Fruit fly (Drosophila melanogaster) whole organism, embryonic: ENCODE results near the gene CG46458.

Experiments used
- CG32767 ChIP-seq: fragments of 200-800 bp; sonication (Bioruptor generic); IDR thresholded peaks from 2 replicates; pipeline ENCODE4 v1.3.6; 2022; ENCODE audit warnings: missing biosample characterization, missing genetic modification characterization
- D19B ChIP-seq: fragments of 200-800 bp; sonication (Bioruptor generic); optimal IDR thresholded peaks from 2 replicates; lab custom pipeline; 2017; ENCODE audit warnings: missing biosample characterization, mild to moderate bottlenecking, missing genetic modification characterization

DNA sequence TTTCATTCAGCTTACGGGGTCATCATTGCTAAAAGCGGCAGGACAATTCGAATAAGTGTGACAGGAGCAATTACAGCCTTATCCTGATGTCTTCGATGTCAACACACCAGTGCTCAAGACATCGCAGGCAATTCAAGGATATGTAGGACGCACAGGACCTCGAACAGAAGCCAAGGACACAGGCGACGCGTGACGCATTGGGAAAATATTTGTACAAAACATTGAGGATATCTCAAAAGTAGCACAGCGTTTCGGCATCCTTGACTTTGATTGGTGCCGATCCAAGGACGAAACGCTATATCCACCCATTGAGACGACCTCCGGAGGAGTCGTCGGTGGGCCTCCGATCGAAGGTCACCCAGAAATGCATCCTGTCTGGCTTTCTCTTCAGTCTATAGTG is 98.1 kb downstream of the CG46458 start:
- TF ChIP-seq D19B (GFP tag; lab: Kevin White, UChicago) = no peak
- TF ChIP-seq CG32767 (GFP tag; lab: Robert Waterston, UW) = no peak
